Worm (Caenorhabditis elegans): Measurements from ENCODE around the gene F13B12.3.

The F13B12.3 gene

DNA sequence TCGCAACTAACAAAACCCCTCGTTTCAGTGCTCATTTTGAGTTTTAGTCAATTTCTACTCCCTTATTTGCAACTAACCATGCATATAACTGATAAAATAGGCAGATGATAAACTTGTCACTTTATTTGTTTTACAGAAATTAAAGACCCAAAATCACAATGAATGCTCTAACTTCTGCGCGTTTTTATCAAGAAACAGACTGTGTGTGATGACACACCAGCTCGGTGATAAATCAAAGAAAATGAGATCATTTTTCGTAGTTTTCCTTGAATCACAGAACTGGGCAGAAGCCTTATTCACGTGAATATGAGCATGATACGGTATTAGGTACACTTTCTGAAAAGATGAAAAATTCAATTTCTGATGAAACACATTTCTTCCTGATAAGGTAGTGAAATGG, 24.2 kb downstream of the F13B12.3 start (continued):
- TF ChIP-seq nhr-48 (tag; optimal IDR thresholded peaks at IDR 0.05): peak; percentile 80
- TF ChIP-seq mxl-2 (GFP tag; conservative IDR thresholded peaks at IDR 0.05): peak; percentile 89
- peak; percentile 71 for TF ChIP-seq nhr-102 (tag; optimal IDR thresholded peaks at IDR 0.05)
- TF ChIP-seq php-3 (GFP tag; IDR thresholded peaks at IDR 0.05): peak; percentile 96
- peak; percentile 76 for TF ChIP-seq ceh-20 (GFP tag; IDR thresholded peaks at IDR 0.05)

ce11 chrIV:10463987-10464638, 25.2 kb downstream of the F13B12.3 start, which contains the start of gene ugt-43:
TSS of gene ugt-43 (plus strand) at chrIV:10464588.
- TF ChIP-seq daf-16 (GFP tag; optimal IDR thresholded peaks at IDR 0.05): no peak
- TF ChIP-seq daf-16 (tag; optimal IDR thresholded peaks at IDR 0.05): peak; percentile 33
- no peak for TF ChIP-seq ces-1 (GFP tag; optimal IDR thresholded peaks at IDR 0.05)
- TF ChIP-seq nhr-28 (tag; optimal IDR thresholded peaks at IDR 0.05): peak; percentile 20
- no peak for TF ChIP-seq nhr-10 (tag; optimal IDR thresholded peaks at IDR 0.05)
- TF ChIP-seq nhr-48 (tag; optimal IDR thresholded peaks at IDR 0.05): no peak
- TF ChIP-seq nhr-25 (tag; optimal IDR thresholded peaks at IDR 0.05; ENCODE audit: borderline replicate concordance, insufficient read depth): no peak
- TF ChIP-seq F26F4.8 (GFP tag; conservative IDR thresholded peaks at IDR 0.05): no peak
- TF ChIP-seq daf-19 (GFP tag; conservative IDR thresholded peaks at IDR 0.05): no peak
- TF ChIP-seq ceh-82 (tag; optimal IDR thresholded peaks at IDR 0.05): no peak
- no peak for TF ChIP-seq madf-5 (GFP tag; IDR thresholded peaks at IDR 0.05)
- no peak for TF ChIP-seq nhr-111 (GFP tag; optimal IDR thresholded peaks at IDR 0.05)
- TF ChIP-seq lir-3 (tag; optimal IDR thresholded peaks at IDR 0.05): no peak
- no peak for TF ChIP-seq madf-9 (GFP tag; conservative IDR thresholded peaks at IDR 0.05)
- TF ChIP-seq attf-4 (tag; optimal IDR thresholded peaks at IDR 0.05): no peak
- TF ChIP-seq mdl-1 (tag; optimal IDR thresholded peaks at IDR 0.05): no peak
- no peak for TF ChIP-seq nhr-102 (tag; optimal IDR thresholded peaks at IDR 0.05)
- no peak for TF ChIP-seq tag-97 (GFP tag; IDR thresholded peaks at IDR 0.05)
- no peak for TF ChIP-seq ceh-32 (tag; optimal IDR thresholded peaks at IDR 0.05; ENCODE audit: poor library complexity)
- TF ChIP-seq Y48G9A.11 (GFP tag; IDR thresholded peaks at IDR 0.05): no peak
- TF ChIP-seq rbr-2 (tag; optimal IDR thresholded peaks at IDR 0.05): no peak
- TF ChIP-seq unc-39 (tag; optimal IDR thresholded peaks at IDR 0.05): no peak
- TF ChIP-seq ceh-44 (GFP tag; IDR thresholded peaks at IDR 0.05): no peak
- no peak for TF ChIP-seq daf-8 (GFP tag; IDR thresholded peaks at IDR 0.05)
- TF ChIP-seq ctbp-1 (GFP tag; IDR thresholded peaks at IDR 0.05): no peak
- TF ChIP-seq dmd-6 (GFP tag; IDR thresholded peaks at IDR 0.05): 0 out of 2 replicates have a peak, but pooled peaks have one; percentile 13
- TF ChIP-seq snpc-4 (tag; optimal IDR thresholded peaks at IDR 0.05): no peak
- TF ChIP-seq unc-62 (GFP tag; optimal IDR thresholded peaks at IDR 0.05 in 1 of 2): peak in 1 of 2 experiments; percentile 16
- no peak for TF ChIP-seq unc-62 (tag; optimal IDR thresholded peaks at IDR 0.05)
- TF ChIP-seq php-3 (GFP tag; IDR thresholded peaks at IDR 0.05): no peak
- TF ChIP-seq hlh-11 (tag; optimal IDR thresholded peaks at IDR 0.05): no peak
- no peak for TF ChIP-seq ceh-62 (tag; optimal IDR thresholded peaks at IDR 0.05)
- TF ChIP-seq zip-2 (tag; optimal IDR thresholded peaks at IDR 0.05): no peak
- TF ChIP-seq aly-2 (tag; optimal IDR thresholded peaks at IDR 0.05): no peak
- TF ChIP-seq ztf-7 (tag; optimal IDR thresholded peaks at IDR 0.05): no peak
- TF ChIP-seq vab-7 (GFP tag; IDR thresholded peaks at IDR 0.05): no peak
- no peak for TF ChIP-seq T26A8.4 (GFP tag; IDR thresholded peaks at IDR 0.05)
- peak; percentile 47 for TF ChIP-seq dve-1 (tag; optimal IDR thresholded peaks at IDR 0.05; ENCODE audit: insufficient read depth)
- no peak for TF ChIP-seq Y5F2A.4 (GFP tag; optimal IDR thresholded peaks at IDR 0.05)
